Fruit fly (Drosophila melanogaster) whole organism, embryonic: ENCODE data around the gene IRSp53.

Experiments
- Ada2b ChIP-seq: fragments of 200-800 bp; sonication (Bioruptor generic); IDR thresholded peaks from 2 replicates; pipeline ENCODE4 v1.3.6; 2022; ENCODE audit warnings: missing biosample characterization, missing genetic modification characterization
- Awh ChIP-seq: fragments of 200-800 bp; sonication (Bioruptor generic); IDR thresholded peaks from 2 replicates; pipeline ENCODE4, ENCODE4 v1.3.6; 2022; ENCODE audit warnings: missing biosample characterization, missing genetic modification characterization
- Blimp-1 ChIP-seq: fragments of 200-800 bp; sonication (Bioruptor generic); optimal IDR thresholded peaks from 3 replicates; lab custom pipeline; 2018; ENCODE audit warnings: missing biosample characterization, missing genetic modification characterization, mild to moderate bottlenecking, moderate library complexity, missing genetic modification reagents
- Bteb2 ChIP-seq: fragments of 200-800 bp; sonication (Bioruptor generic); optimal IDR thresholded peaks from 2 replicates; lab custom pipeline; 2016; ENCODE audit warnings: missing biosample characterization, missing genetic modification characterization
- CG12236 ChIP-seq: fragments of 200-800 bp; sonication (Bioruptor generic); optimal IDR thresholded peaks from 2 replicates; lab custom pipeline; 2016; ENCODE audit warnings: missing biosample characterization, missing genetic modification characterization
- CG12299 ChIP-seq: fragments of 200-800 bp; sonication (Bioruptor generic); optimal IDR thresholded peaks from 2 replicates; lab custom pipeline; 2018; ENCODE audit warnings: missing biosample characterization, mild to moderate bottlenecking, missing genetic modification characterization
- CG12659 ChIP-seq: fragments of 200-800 bp; sonication (Bioruptor generic); optimal IDR thresholded peaks from 3 replicates; lab custom pipeline; 2017; ENCODE audit warnings: mild to moderate bottlenecking, missing biosample characterization, missing genetic modification reagents, missing genetic modification characterization
- CG14014 ChIP-seq: fragments of 200-800 bp; sonication (Bioruptor generic); IDR thresholded peaks from 2 replicates; pipeline ENCODE4 v1.3.6; 2022; ENCODE audit warnings: missing biosample characterization, missing genetic modification characterization
- CG16779 ChIP-seq: fragments of 200-800 bp; sonication (Bioruptor generic); IDR thresholded peaks from 2 replicates; pipeline ENCODE4 v1.3.6; 2022; ENCODE audit warnings: missing biosample characterization, missing genetic modification characterization
- CG17385 ChIP-seq: fragments of 200-800 bp; sonication (Bioruptor generic); optimal IDR thresholded peaks from 3 replicates; lab custom pipeline; 2018; ENCODE audit warnings: missing biosample characterization, mild to moderate bottlenecking, missing genetic modification characterization
- CG30020 ChIP-seq: fragments of 200-800 bp; optimal IDR thresholded peaks from 2 replicates; lab custom pipeline; 2019; ENCODE audit warnings: missing biosample characterization, mild to moderate bottlenecking, missing genetic modification characterization, moderate library complexity
- CG32532 ChIP-seq: fragments of 200-800 bp; sonication (Bioruptor generic); IDR thresholded peaks from 2 replicates; pipeline ENCODE4 v1.3.6; 2022; ENCODE audit warnings: missing biosample characterization, missing genetic modification characterization
- CG3995 ChIP-seq: fragments of 200-800 bp; sonication (Bioruptor generic); optimal IDR thresholded peaks from 3 replicates; lab custom pipeline; 2016; ENCODE audit warnings: missing biosample characterization, missing genetic modification characterization
- CG4328 ChIP-seq: fragments of 200-800 bp; sonication (Bioruptor generic); optimal IDR thresholded peaks from 3 replicates; lab custom pipeline; 2017; ENCODE audit warnings: missing biosample characterization, missing genetic modification reagents, missing genetic modification characterization
- CG4424 ChIP-seq: fragments of 200-800 bp; sonication (Bioruptor generic); optimal IDR thresholded peaks from 3 replicates; lab custom pipeline; 2016; ENCODE audit warnings: missing biosample characterization, missing genetic modification characterization
- CG6175 ChIP-seq: fragments of 200-800 bp; sonication (Bioruptor generic); IDR thresholded peaks from 3 replicates; pipeline ENCODE4 v1.3.6; 2022; ENCODE audit warnings: missing biosample characterization, missing genetic modification characterization
- CG6254 ChIP-seq: fragments of 200-800 bp; sonication (Bioruptor generic); optimal IDR thresholded peaks from 3 replicates; lab custom pipeline; 2017; ENCODE audit warnings: mild to moderate bottlenecking, missing biosample characterization, missing genetic modification reagents, missing genetic modification characterization
- CG6683 ChIP-seq: fragments of 200-800 bp; sonication (Bioruptor generic); optimal IDR thresholded peaks from 2 replicates; lab custom pipeline; 2017; ENCODE audit warnings: missing biosample characterization, mild to moderate bottlenecking, missing genetic modification characterization, missing genetic modification reagents
- CG8089 ChIP-seq: fragments of 200-800 bp; sonication (Bioruptor generic); optimal IDR thresholded peaks from 3 replicates; lab custom pipeline; 2016; ENCODE audit warnings: missing biosample characterization, missing genetic modification characterization
- CG8388 ChIP-seq: fragments of 200-800 bp; sonication (Bioruptor generic); optimal IDR thresholded peaks from 2 replicates; lab custom pipeline; 2019; ENCODE audit warnings: missing biosample characterization, mild to moderate bottlenecking, missing genetic modification characterization, moderate library complexity
- D19B ChIP-seq: fragments of 200-800 bp; sonication (Bioruptor generic); optimal IDR thresholded peaks from 2 replicates; lab custom pipeline; 2017; ENCODE audit warnings: missing biosample characterization, mild to moderate bottlenecking, missing genetic modification characterization
- Dbx ChIP-seq: fragments of 200-800 bp; sonication (Bioruptor generic); IDR thresholded peaks from 3 replicates; pipeline ENCODE4 v1.3.6; 2022; ENCODE audit warnings: missing biosample characterization, missing genetic modification characterization
- Ets97D ChIP-seq: fragments of 200-800 bp; sonication (Bioruptor generic); optimal IDR thresholded peaks from 3 replicates; lab custom pipeline; 2016; ENCODE audit warnings: missing biosample characterization, missing genetic modification characterization
- Fer2 ChIP-seq: fragments of 200-800 bp; sonication (Bioruptor generic); optimal IDR thresholded peaks from 2 replicates; lab custom pipeline; 2018; ENCODE audit warnings: missing biosample characterization, mild to moderate bottlenecking, missing genetic modification characterization, moderate library complexity
- MESR4 ChIP-seq: fragments of 200-800 bp; sonication (Bioruptor generic); optimal IDR thresholded peaks from 2 replicates; lab custom pipeline; 2018; ENCODE audit warnings: missing biosample characterization, mild to moderate bottlenecking, missing genetic modification characterization, moderate library complexity
- MTF-1 ChIP-seq: fragments of 200-800 bp; sonication (Bioruptor generic); optimal IDR thresholded peaks from 2 replicates; lab custom pipeline; 2018; ENCODE audit warnings: missing biosample characterization, mild to moderate bottlenecking, missing genetic modification characterization, borderline replicate concordance
- Mad ChIP-seq: fragments of 200-800 bp; sonication (Bioruptor generic); optimal IDR thresholded peaks from 2 replicates; lab custom pipeline; 2016; ENCODE audit warnings: missing biosample characterization, missing genetic modification characterization
- NK7.1 ChIP-seq: fragments of 200-800 bp; sonication (Bioruptor generic); optimal IDR thresholded peaks from 3 replicates; lab custom pipeline; 2016; ENCODE audit warnings: missing biosample characterization, missing genetic modification characterization
- Neu2 ChIP-seq: fragments of 200-800 bp; sonication (Bioruptor generic); optimal IDR thresholded peaks from 3 replicates; lab custom pipeline; 2016; ENCODE audit warnings: missing biosample characterization, missing genetic modification characterization, borderline replicate concordance
- Nf-YC ChIP-seq: fragments of 200-800 bp; optimal IDR thresholded peaks from 3 replicates; lab custom pipeline; 2019; ENCODE audit warnings: missing biosample characterization, mild to moderate bottlenecking, missing genetic modification characterization, moderate library complexity
- Scr ChIP-seq: fragments of 200-800 bp; sonication (Bioruptor generic); IDR thresholded peaks from 2 replicates; pipeline ENCODE4 v1.3.6; 2022; ENCODE audit warnings: missing biosample characterization, missing genetic modification characterization; ENCODE audit not compliant: partially characterized antibody
- Side ChIP-seq: fragments of 200-800 bp; sonication (Bioruptor generic); optimal IDR thresholded peaks from 2 replicates; lab custom pipeline; 2016; ENCODE audit warnings: missing biosample characterization, missing genetic modification characterization
- Usf ChIP-seq: fragments of 200-800 bp; sonication (Bioruptor generic); optimal IDR thresholded peaks from 2 replicates; lab custom pipeline; 2017; ENCODE audit warnings: missing genotype, missing biosample characterization, missing genetic modification characterization
- az2 ChIP-seq: fragments of 200-800 bp; sonication (Bioruptor generic); optimal IDR thresholded peaks from 3 replicates; lab custom pipeline; 2016; ENCODE audit warnings: missing biosample characterization, missing genetic modification characterization
- crp ChIP-seq, 2 experiments: fragments of 200-800 bp; sonication (Bioruptor generic); optimal IDR thresholded peaks; 2 replicates in 1 of 2; 3 replicates in 1 of 2; lab custom pipeline; 2017; ENCODE audit warnings: missing biosample characterization in 2 of 2, missing genetic modification characterization in 2 of 2, mild to moderate bottlenecking in 1 of 2, moderate library complexity in 1 of 2
- dan ChIP-seq: fragments of 200-800 bp; sonication (Bioruptor generic); IDR thresholded peaks from 2 replicates; pipeline ENCODE4 v1.3.6; 2022; ENCODE audit warnings: missing biosample characterization, missing genetic modification characterization
- dysf ChIP-seq: fragments of 200-800 bp; sonication (Bioruptor generic); IDR thresholded peaks from 3 replicates; pipeline ENCODE4 v1.3.6; 2022; ENCODE audit warnings: missing biosample characterization, missing genetic modification characterization
- insv ChIP-seq, 2 experiments: fragments of 200-800 bp; sonication (Bioruptor generic); optimal IDR thresholded peaks; 3 replicates each; lab custom pipeline; 2016 to 2018; ENCODE audit warnings: missing biosample characterization in 2 of 2, missing genetic modification characterization in 2 of 2
- mirr ChIP-seq: fragments of 200-800 bp; sonication (Bioruptor generic); optimal IDR thresholded peaks from 3 replicates; lab custom pipeline; 2018; ENCODE audit warnings: missing biosample characterization, mild to moderate bottlenecking, missing genetic modification characterization
- oc ChIP-seq: fragments of 200-800 bp; sonication (Bioruptor generic); optimal IDR thresholded peaks from 2 replicates; lab custom pipeline; 2018; ENCODE audit warnings: missing biosample characterization, mild to moderate bottlenecking, missing genetic modification characterization, moderate library complexity
- otp ChIP-seq: fragments of 200-800 bp; sonication (Bioruptor generic); IDR thresholded peaks from 3 replicates; pipeline ENCODE4, ENCODE4 v1.3.6; 2022; ENCODE audit warnings: missing biosample characterization, missing genetic modification characterization
- pb ChIP-seq: fragments of 200-800 bp; sonication (Bioruptor generic); optimal IDR thresholded peaks from 3 replicates; lab custom pipeline; 2016; ENCODE audit warnings: missing biosample characterization, missing genetic modification characterization
- phol ChIP-seq: fragments of 200-800 bp; sonication (Bioruptor generic); optimal IDR thresholded peaks from 3 replicates; lab custom pipeline; 2018; ENCODE audit warnings: missing biosample characterization, mild to moderate bottlenecking, missing genetic modification characterization, moderate library complexity
- row ChIP-seq: fragments of 200-800 bp; sonication (Bioruptor generic); IDR thresholded peaks from 3 replicates; pipeline ENCODE4 v1.3.6; 2022; ENCODE audit warnings: missing biosample characterization, missing genetic modification characterization
- sc ChIP-seq, 3 experiments: fragments of >200 bp in 2 of 3; fragments of 200-800 bp in 1 of 3; sonication (Bioruptor generic) in 1 of 3; optimal IDR thresholded peaks; 2 replicates in 2 of 3; 3 replicates in 1 of 3; lab custom pipeline; 2017; ENCODE audit warnings: mild to moderate bottlenecking in 1 of 3, missing biosample characterization in 1 of 3, missing genetic modification characterization in 1 of 3, missing genetic modification reagents in 1 of 3
- sqz ChIP-seq: fragments of 200-800 bp; sonication (Bioruptor generic); optimal IDR thresholded peaks from 3 replicates; lab custom pipeline; 2018; ENCODE audit warnings: missing biosample characterization, mild to moderate bottlenecking, missing genetic modification characterization
- tup ChIP-seq: fragments of 200-800 bp; sonication (Bioruptor generic); optimal IDR thresholded peaks from 2 replicates; lab custom pipeline; 2016; ENCODE audit warnings: missing biosample characterization, mild to moderate bottlenecking, missing genetic modification characterization, moderate library complexity

The IRSp53 gene

DNA sequence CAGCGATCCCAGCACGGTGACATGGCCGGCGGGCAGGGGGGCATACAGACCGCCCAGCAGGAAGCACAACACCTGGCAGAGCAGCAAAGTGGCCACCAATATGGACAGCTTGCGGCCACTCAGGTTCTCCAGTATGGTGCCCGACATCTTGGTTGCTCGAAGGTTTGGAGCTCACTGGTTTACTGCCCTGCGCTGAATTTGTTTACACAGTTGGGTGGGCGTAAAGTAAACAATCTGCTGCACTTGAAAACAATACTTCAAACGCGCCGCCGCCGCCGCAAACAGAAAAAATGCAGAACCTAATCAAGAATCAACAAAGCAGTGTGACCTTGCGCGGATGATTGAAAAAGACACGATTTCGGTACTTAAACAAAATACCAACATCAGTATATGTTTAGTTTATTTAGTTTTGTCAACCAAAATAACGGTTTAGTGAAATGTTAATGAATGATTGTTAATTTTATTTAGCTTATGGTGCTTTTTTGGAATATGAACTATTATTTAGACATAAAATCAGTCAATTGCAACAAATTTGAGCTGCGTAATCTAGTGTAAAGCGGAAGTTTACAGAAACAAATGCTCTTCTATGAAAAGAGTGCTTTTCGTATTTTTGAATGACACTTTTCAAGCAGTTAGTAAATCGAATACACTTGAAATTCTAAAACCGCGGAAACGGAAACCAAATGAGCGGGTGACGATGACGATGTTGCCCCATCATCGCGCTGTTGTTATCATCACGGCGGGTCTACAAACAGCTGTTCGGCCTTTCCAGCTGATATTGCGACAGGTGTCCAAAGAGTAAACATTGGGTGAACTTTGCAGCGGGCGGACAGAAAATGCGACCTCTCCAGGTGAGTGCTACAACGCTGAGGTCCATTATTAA lies 33.7 kb downstream of the IRSp53 start, which contains the start of the genes wls and Adck5 (continued):
- TF ChIP-seq sc (optimal IDR thresholded peaks at IDR 0.05; lab: Kevin White, UChicago) (no peak), sc (GFP tag; optimal IDR thresholded peaks at IDR 0.05; lab: Kevin White, UChicago) (peak; percentile 36), sqz (GFP tag; lab: Kevin White, UChicago) (peak; percentile 18), CG30020 (no peak), CG16779 (GFP tag; lab: Robert Waterston, UW) (peak; percentile 38; the same call in 1 of the 2 replicates), Dbx (0 out of 3 replicates have a peak, but pooled peaks have one; percentile 22), Usf (no peak), CG6683 (GFP tag; lab: Kevin White, UChicago) (peak; percentile 39), mirr (GFP tag; lab: Kevin White, UChicago) (peak; percentile 65), MESR4 (GFP tag; lab: Kevin White, UChicago) (peak; percentile 59), Fer2 (tag; lab: Kevin White, UChicago) (peak; percentile 25), MTF-1 (GFP tag; lab: Kevin White, UChicago) (peak; percentile 80), CG6175 (GFP tag; lab: Robert Waterston, UW) (no peak), CG8089 (peak; percentile 67), Blimp-1 (no peak), Ets97D (GFP tag; lab: Kevin White, UChicago) (peak; percentile 98), otp (GFP tag; lab: Robert Waterston, UW) (0 out of 3 replicates have a peak, but pooled peaks have one; percentile 27), row (GFP tag; lab: Robert Waterston, UW) (no peak), CG4424 (peak; percentile 38), Bteb2 (GFP tag; lab: Kevin White, UChicago) (peak; percentile 44), D19B (GFP tag; lab: Kevin White, UChicago) (no peak), CG3995 (GFP tag; lab: Kevin White, UChicago) (peak; percentile 68), CG32532 (GFP tag; lab: Robert Waterston, UW) (0 out of 2 replicates have a peak, but pooled peaks have one; percentile 32), Ada2b (0 out of 2 replicates have a peak, but pooled peaks have one; percentile 5), CG4328 (GFP tag; lab: Kevin White, UChicago) (peak; percentile 46), CG17385 (GFP tag; lab: Kevin White, UChicago) (peak; percentile 56), phol (peak; percentile 37), CG12236 (peak; percentile 38), CG12299 (tag; lab: Kevin White, UChicago) (peak; percentile 46), Awh (GFP tag; lab: Robert Waterston, UW) (0 out of 2 replicates have a peak, but pooled peaks have one; percentile 35), Neu2 (no peak), Mad (peak; percentile 44), Nf-YC (tag; lab: Kevin White, UChicago) (no peak), pb (GFP tag; lab: Kevin White, UChicago) (peak; percentile 17), crp (GFP tag; optimal IDR thresholded peaks at IDR 0.05; lab: Kevin White, UChicago) (peak; percentile 58 to 92), tup (GFP tag; lab: Kevin White, UChicago) (no peak), Scr (GFP tag; lab: Robert Waterston, UW) (no peak; the same call in 1 of the 2 replicates), dysf (GFP tag; lab: Robert Waterston, UW) (peak; percentile 50; the same call in 1 of the 3 replicates), CG14014 (GFP tag; lab: Robert Waterston, UW) (peak; percentile 20; the same call in 1 of the 2 replicates), insv (GFP tag; optimal IDR thresholded peaks at IDR 0.05; lab: Kevin White, UChicago) (peak in 1 of 2 experiments; percentile 70), dan (GFP tag; lab: Robert Waterston, UW) (no peak), CG6254 (GFP tag; lab: Kevin White, UChicago) (no peak), oc (tag; lab: Kevin White, UChicago) (no peak), az2 (GFP tag; lab: Kevin White, UChicago) (no peak), NK7.1 (GFP tag; lab: Kevin White, UChicago) (no peak), Side (GFP tag; lab: Kevin White, UChicago) (peak; percentile 70), CG8388 (GFP tag; lab: Kevin White, UChicago) (peak; percentile 23), CG12659 (peak; percentile 58)
